Fruit fly (Drosophila melanogaster): Measurements from ENCODE around the gene CG7149.

DNA sequence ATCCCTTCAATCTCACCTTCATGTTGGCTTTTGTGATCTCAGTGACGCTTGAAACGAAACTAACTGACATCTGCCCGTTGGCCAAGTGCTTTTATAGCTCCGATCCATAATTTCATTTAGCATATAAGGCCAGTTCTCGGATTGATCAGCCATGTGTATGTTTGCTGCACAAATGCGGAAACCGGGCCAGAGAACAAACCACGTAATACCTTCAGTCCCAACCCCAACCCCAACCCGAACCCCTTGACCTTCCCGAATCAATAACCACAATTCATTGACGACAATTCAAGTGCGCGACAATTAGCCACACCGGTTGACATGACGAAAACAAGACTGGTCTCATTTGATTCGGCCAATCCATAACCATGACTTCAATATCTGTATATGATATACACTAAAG, 37.3 kb downstream of the CG7149 start, which contains the start of gene CG7203:
- TF ChIP-seq CG14655 (GFP tag; optimal IDR thresholded peaks at IDR 0.05), result no peak
- TF ChIP-seq fd96Ca (GFP tag; IDR thresholded peaks at IDR 0.05), result no peak
- no peak for TF ChIP-seq Pif1A (GFP tag; optimal IDR thresholded peaks at IDR 0.05)
- TF ChIP-seq CG12605 (GFP tag; IDR thresholded peaks at IDR 0.05), result no peak
- TF ChIP-seq Snoo (tag; optimal IDR thresholded peaks at IDR 0.05), result no peak
- TF ChIP-seq CG34367 (tag; optimal IDR thresholded peaks at IDR 0.05), result no peak
- no peak for TF ChIP-seq CG10348 (GFP tag; IDR thresholded peaks at IDR 0.05)
- no peak for TF ChIP-seq CG15710 (tag; optimal IDR thresholded peaks at IDR 0.05)
- TF ChIP-seq CG8301 (tag; optimal IDR thresholded peaks at IDR 0.05), result no peak
- no peak for TF ChIP-seq EcR (GFP tag; optimal IDR thresholded peaks at IDR 0.05)
- no peak for TF ChIP-seq CG17806 (tag; optimal IDR thresholded peaks at IDR 0.05)
- TF ChIP-seq Ets98B (GFP tag; IDR thresholded peaks at IDR 0.05), result no peak
- no peak for TF ChIP-seq CG32121 (GFP tag; IDR thresholded peaks at IDR 0.05)
- TF ChIP-seq CG13204 (GFP tag; optimal IDR thresholded peaks at IDR 0.05), result no peak
